Fruit fly (Drosophila melanogaster) whole organism, adult: ENCODE data around the gene bin.

ENCODE experiments used
- CG11617 ChIP-seq: fragments of 200-800 bp; sonication (Bioruptor generic); optimal IDR thresholded peaks from 2 replicates; lab custom pipeline; 2017; ENCODE audit warnings: mild to moderate bottlenecking, missing biosample characterization, missing genetic modification reagents, missing genetic modification characterization
- CG12768 ChIP-seq: fragments of 200-800 bp; sonication (Bioruptor generic); optimal IDR thresholded peaks from 2 replicates; lab custom pipeline; 2017; ENCODE audit warnings: missing biosample characterization, missing genetic modification characterization, mild to moderate bottlenecking, moderate library complexity, missing genetic modification reagents
- CG14711 ChIP-seq: fragments of 200-800 bp; sonication (Bioruptor generic); optimal IDR thresholded peaks from 2 replicates; lab custom pipeline; 2018; ENCODE audit warnings: missing biosample characterization, mild to moderate bottlenecking, missing genetic modification characterization, moderate library complexity
- CG1620 ChIP-seq: fragments of 200-800 bp; sonication (Bioruptor generic); optimal IDR thresholded peaks from 2 replicates; lab custom pipeline; 2016; ENCODE audit warnings: missing biosample characterization, missing genetic modification characterization
- CG33017 ChIP-seq: fragments of 200-800 bp; sonication (Bioruptor generic); optimal IDR thresholded peaks from 2 replicates; lab custom pipeline; 2018; ENCODE audit warnings: missing biosample characterization, mild to moderate bottlenecking, missing genetic modification characterization, moderate library complexity
- CG5204 ChIP-seq: fragments of 200-800 bp; sonication (Bioruptor generic); optimal IDR thresholded peaks from 2 replicates; lab custom pipeline; 2016; ENCODE audit warnings: missing biosample characterization, missing genetic modification characterization
- CG7045 ChIP-seq: fragments of 200-800 bp; sonication (Bioruptor generic); optimal IDR thresholded peaks from 2 replicates; lab custom pipeline; 2017; ENCODE audit warnings: missing biosample characterization, mild to moderate bottlenecking, missing genetic modification characterization
- CG7101 ChIP-seq: fragments of 200-800 bp; sonication (Bioruptor generic); optimal IDR thresholded peaks from 2 replicates; lab custom pipeline; 2018; ENCODE audit warnings: missing biosample characterization, mild to moderate bottlenecking, missing genetic modification characterization, moderate library complexity
- Clk ChIP-seq: fragments of 200-800 bp; sonication (Bioruptor generic); optimal IDR thresholded peaks from 2 replicates; lab custom pipeline; 2017; ENCODE audit warnings: missing biosample characterization, missing genetic modification characterization
- Crg-1 ChIP-seq: fragments of 200-800 bp; sonication (Bioruptor generic); optimal IDR thresholded peaks from 2 replicates; lab custom pipeline; 2016; ENCODE audit warnings: missing biosample characterization, missing genetic modification characterization
- Hr96 ChIP-seq: fragments of 200-800 bp; sonication (Bioruptor generic); optimal IDR thresholded peaks from 2 replicates; lab custom pipeline; 2016; ENCODE audit warnings: missing biosample characterization, missing genetic modification characterization
- Mnt ChIP-seq: fragments of 200-800 bp; sonication (Bioruptor generic); optimal IDR thresholded peaks from 2 replicates; lab custom pipeline; 2016; ENCODE audit warnings: missing biosample characterization, mild to moderate bottlenecking, missing genetic modification characterization
- bab1 ChIP-seq: fragments of 200-800 bp; sonication (Bioruptor generic); optimal IDR thresholded peaks from 3 replicates; lab custom pipeline; 2019; ENCODE audit warnings: missing biosample characterization, mild to moderate bottlenecking, missing genetic modification characterization, moderate library complexity
- cic ChIP-seq: fragments of 200-800 bp; sonication (Bioruptor generic); optimal IDR thresholded peaks from 2 replicates; lab custom pipeline; 2017; ENCODE audit warnings: missing biosample characterization, mild to moderate bottlenecking, missing genetic modification characterization, moderate library complexity
- cnc ChIP-seq, 2 experiments: fragments of >200 bp; optimal IDR thresholded peaks; 2 replicates each; lab custom pipeline; 2017
- kay ChIP-seq: fragments of 200-800 bp; sonication (Bioruptor generic); peaks from one replicate; lab custom pipeline; 2016; ENCODE audit warnings: missing biosample characterization, missing genetic modification characterization, borderline replicate concordance
- ovo ChIP-seq: fragments of 200-800 bp; sonication (Bioruptor generic); optimal IDR thresholded peaks from 2 replicates; lab custom pipeline; 2016; ENCODE audit warnings: missing biosample characterization, missing genetic modification characterization
- pad ChIP-seq: fragments of 200-800 bp; sonication (Bioruptor generic); optimal IDR thresholded peaks from 3 replicates; lab custom pipeline; 2017; ENCODE audit warnings: missing biosample characterization, missing genetic modification characterization, mild to moderate bottlenecking, moderate library complexity, missing genetic modification reagents
- tj ChIP-seq: fragments of 200-800 bp; sonication (Bioruptor generic); optimal IDR thresholded peaks from 3 replicates; lab custom pipeline; 2017; ENCODE audit warnings: missing biosample characterization, mild to moderate bottlenecking, missing genetic modification characterization, moderate library complexity
- toe ChIP-seq: fragments of 200-800 bp; sonication (Bioruptor generic); optimal IDR thresholded peaks from 2 replicates; lab custom pipeline; 2016; ENCODE audit warnings: missing biosample characterization, missing genetic modification characterization

Gene bin

DNA sequence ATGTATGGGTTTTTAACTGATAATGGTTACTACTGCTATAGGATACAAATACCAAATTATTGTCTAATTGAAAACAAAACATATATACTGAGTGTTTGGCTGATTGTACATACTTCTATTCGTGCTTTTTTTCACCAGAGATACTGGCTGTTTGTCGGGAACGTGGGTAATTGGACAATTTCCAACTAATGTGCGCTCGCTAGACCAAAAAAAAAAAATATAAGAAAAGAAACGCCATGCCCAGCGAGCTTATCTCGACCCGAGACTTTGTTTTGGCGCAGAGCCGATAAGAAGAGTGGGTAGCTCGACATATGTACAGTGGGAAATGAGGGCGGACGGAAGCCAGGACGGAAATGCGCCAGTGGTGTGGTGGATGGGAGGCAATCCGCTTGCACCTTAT, 27.2 kb upstream of the bin start:
- TF ChIP-seq tj (GFP tag; lab: Kevin White, UChicago) = no peak
- TF ChIP-seq Mnt (GFP tag; lab: Kevin White, UChicago) = peak; percentile 18
- TF ChIP-seq CG1620 = no peak
- no peak for TF ChIP-seq toe (GFP tag; lab: Kevin White, UChicago)
- no peak for TF ChIP-seq CG33017 (tag; lab: Kevin White, UChicago)
- no peak for TF ChIP-seq pad (GFP tag; lab: Kevin White, UChicago)
- no peak for TF ChIP-seq Crg-1 (GFP tag; lab: Kevin White, UChicago)
- no peak for TF ChIP-seq CG7101 (tag; lab: Kevin White, UChicago)
- peak; percentile 18 for TF ChIP-seq cic

DNA sequence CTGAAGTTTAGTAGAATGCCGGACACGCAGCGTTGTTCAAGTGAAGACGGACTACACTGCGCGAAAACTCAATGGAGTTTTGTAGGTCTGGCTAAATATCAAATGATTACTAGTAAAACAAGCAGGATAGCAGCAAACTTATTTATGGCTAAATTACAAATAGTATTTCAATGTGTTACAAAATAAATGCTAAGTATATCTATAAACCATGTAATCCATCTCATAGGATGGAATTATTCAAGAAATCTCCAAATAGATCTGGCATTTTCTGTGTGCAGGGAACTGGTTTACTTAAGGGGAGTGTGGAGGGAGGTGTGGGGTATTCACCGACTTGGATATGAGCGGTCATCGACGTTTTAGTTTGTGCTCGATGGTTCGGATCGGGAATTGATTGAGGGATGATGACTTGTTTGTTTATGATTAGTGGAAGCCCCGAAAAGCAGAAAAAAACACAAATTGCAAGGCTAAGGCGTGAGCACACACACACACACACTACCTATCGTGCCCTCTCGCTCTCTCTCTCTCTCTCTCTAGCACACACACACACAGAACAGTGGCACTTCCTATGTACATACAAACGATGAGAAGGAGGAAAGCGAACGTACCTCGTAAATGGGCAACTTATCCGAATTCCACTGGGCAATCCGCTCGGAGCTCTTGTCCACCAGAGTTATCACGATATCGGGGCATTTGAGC, 26.5 kb upstream of the bin start:
- TF ChIP-seq Crg-1 (GFP tag; lab: Kevin White, UChicago) (no peak), CG7045 (no peak), cic (no peak), kay (GFP tag; lab: Kevin White, UChicago) (no peak), CG7101 (tag; lab: Kevin White, UChicago) (no peak), tj (GFP tag; lab: Kevin White, UChicago) (no peak), CG5204 (GFP tag; lab: Kevin White, UChicago) (no peak), Hr96 (no peak), CG1620 (no peak), bab1 (GFP tag; lab: Kevin White, UChicago) (no peak), CG14711 (tag; lab: Kevin White, UChicago) (no peak), toe (GFP tag; lab: Kevin White, UChicago) (no peak), CG11617 (GFP tag; lab: Kevin White, UChicago) (no peak), CG33017 (tag; lab: Kevin White, UChicago) (no peak), cnc (optimal IDR thresholded peaks at IDR 0.05; lab: Kevin White, UChicago) (no peak), pad (GFP tag; lab: Kevin White, UChicago) (no peak)

dm6 chr3L:6964488-6965152, 25.8 kb upstream of the bin start, which contains the start of gene sgl:
TSS of gene sgl (minus strand) at chr3L:6964758.
- TF ChIP-seq pad (GFP tag; lab: Kevin White, UChicago) = peak; percentile 15
- TF ChIP-seq CG12768 (GFP tag; lab: Kevin White, UChicago) = peak; percentile 74
- peak; percentile 5 for TF ChIP-seq Crg-1 (GFP tag; lab: Kevin White, UChicago)
- TF ChIP-seq bab1 (GFP tag; lab: Kevin White, UChicago) = peak; percentile 73
- peak; percentile 43 for TF ChIP-seq tj (GFP tag; lab: Kevin White, UChicago)
- TF ChIP-seq CG7045 = peak; percentile 37
- TF ChIP-seq ovo = peak; percentile 61
- peak; percentile 26 for TF ChIP-seq CG1620
- TF ChIP-seq toe (GFP tag; lab: Kevin White, UChicago) = no peak
- peak; percentile 87 for TF ChIP-seq cic
- TF ChIP-seq kay (GFP tag; lab: Kevin White, UChicago) = no peak
- peak; percentile 98 for TF ChIP-seq Mnt (GFP tag; lab: Kevin White, UChicago)
- TF ChIP-seq CG11617 (GFP tag; lab: Kevin White, UChicago) = peak; percentile 18
- no peak for TF ChIP-seq CG5204 (GFP tag; lab: Kevin White, UChicago)
- TF ChIP-seq Hr96 = peak; percentile 15
- TF ChIP-seq CG14711 (tag; lab: Kevin White, UChicago) = no peak
- TF ChIP-seq Clk (GFP tag; lab: Kevin White, UChicago) = no peak
- peak; percentile 29 for TF ChIP-seq CG7101 (tag; lab: Kevin White, UChicago)
- peak; percentile 66 for TF ChIP-seq CG33017 (tag; lab: Kevin White, UChicago)
- TF ChIP-seq cnc (optimal IDR thresholded peaks at IDR 0.05; lab: Kevin White, UChicago) = no peak

DNA sequence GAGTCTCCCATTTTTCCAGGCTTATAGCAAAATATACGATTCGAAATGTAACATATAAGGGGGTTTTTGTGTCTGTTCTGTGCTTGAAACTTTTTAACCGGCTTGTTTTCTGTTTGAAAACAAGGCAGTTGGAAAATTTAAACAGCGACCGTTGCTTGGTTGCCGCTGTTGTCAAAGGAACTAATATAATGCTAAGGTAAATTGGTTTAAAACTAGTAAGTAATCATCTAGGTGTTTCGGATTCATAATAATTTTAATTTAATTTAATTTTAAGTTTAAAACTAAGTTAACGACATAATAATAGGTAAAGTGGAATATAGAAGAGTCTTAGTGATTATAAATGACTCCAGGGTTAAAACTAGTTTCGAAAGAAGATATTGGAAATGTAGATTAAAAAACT, 22.6 kb upstream of the bin start, which contains the start of gene CG10064:
CG10064 (minus strand) TSS at position 101 of the 400 bp plus-strand sequence.
- TF ChIP-seq CG33017 (tag; lab: Kevin White, UChicago) = no peak
- TF ChIP-seq toe (GFP tag; lab: Kevin White, UChicago) = no peak
- TF ChIP-seq CG7101 (tag; lab: Kevin White, UChicago) = no peak
- TF ChIP-seq CG12768 (GFP tag; lab: Kevin White, UChicago) = no peak
- TF ChIP-seq kay (GFP tag; lab: Kevin White, UChicago) = no peak
- no peak for TF ChIP-seq pad (GFP tag; lab: Kevin White, UChicago)
- TF ChIP-seq ovo = no peak
- no peak for TF ChIP-seq Crg-1 (GFP tag; lab: Kevin White, UChicago)
- TF ChIP-seq CG7045 = no peak
- TF ChIP-seq bab1 (GFP tag; lab: Kevin White, UChicago) = no peak

DNA sequence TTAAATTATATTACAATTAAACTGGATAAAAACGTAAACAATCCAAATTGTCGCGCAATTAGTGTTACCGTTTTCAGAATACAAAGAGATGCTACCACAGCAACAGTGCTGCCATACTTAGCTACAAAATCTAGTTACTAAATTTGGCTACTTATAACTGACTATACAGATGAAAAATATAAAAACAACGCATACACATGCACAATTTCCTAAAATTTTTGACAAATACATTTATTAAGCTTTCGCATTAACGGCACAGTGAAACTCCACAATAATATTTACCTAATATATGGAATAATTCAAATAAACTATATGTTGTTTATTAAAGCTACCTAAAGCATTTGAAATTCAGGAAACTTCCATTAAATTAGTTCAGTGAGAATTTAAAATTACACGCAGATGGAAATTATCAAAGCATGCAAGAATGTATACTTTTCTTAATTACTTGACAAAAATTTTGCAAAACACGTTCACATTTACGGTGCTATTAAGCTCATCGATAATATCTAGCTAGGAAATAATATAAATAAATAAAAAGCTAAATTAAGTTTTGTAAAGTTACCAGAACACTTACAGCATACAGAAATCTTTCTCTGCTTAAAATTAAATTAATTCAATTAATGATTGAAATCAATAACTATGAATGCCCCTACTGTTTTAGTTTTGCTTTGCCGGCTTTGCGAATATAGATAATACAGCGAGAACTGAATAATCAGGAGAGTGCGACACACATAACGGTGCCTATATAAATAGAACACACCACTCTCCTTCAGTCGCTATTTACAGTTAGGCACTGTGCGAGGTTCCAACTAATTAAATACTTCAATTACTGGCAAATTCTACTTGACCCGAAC, 21.2 kb upstream of the bin start, which contains the start of the genes Mis12 and CG9953:
Mis12 (minus strand) TSS at position 88 of the 854 bp plus-strand sequence.
CG9953 (plus strand) TSS at position 698 of the 854 bp plus-strand sequence.
- TF ChIP-seq cic (peak; percentile 45), CG1620 (peak; percentile 17), Clk (GFP tag; lab: Kevin White, UChicago) (no peak), CG7101 (tag; lab: Kevin White, UChicago) (peak; percentile 47), Hr96 (peak; percentile 34), Mnt (GFP tag; lab: Kevin White, UChicago) (peak; percentile 29), pad (GFP tag; lab: Kevin White, UChicago) (peak; percentile 97), toe (GFP tag; lab: Kevin White, UChicago) (peak; percentile 29), bab1 (GFP tag; lab: Kevin White, UChicago) (peak; percentile 6), CG33017 (tag; lab: Kevin White, UChicago) (peak; percentile 63), ovo (peak; percentile 94), tj (GFP tag; lab: Kevin White, UChicago) (peak; percentile 52), Crg-1 (GFP tag; lab: Kevin White, UChicago) (no peak), CG12768 (GFP tag; lab: Kevin White, UChicago) (peak; percentile 56), CG14711 (tag; lab: Kevin White, UChicago) (peak; percentile 27), CG7045 (no peak), cnc (optimal IDR thresholded peaks at IDR 0.05; lab: Kevin White, UChicago) (no peak), CG5204 (GFP tag; lab: Kevin White, UChicago) (peak; percentile 65), kay (GFP tag; lab: Kevin White, UChicago) (peak; percentile 81), CG11617 (GFP tag; lab: Kevin White, UChicago) (peak; percentile 64)
